Worm (Caenorhabditis elegans) whole organism, mixed stage, embryonic: Measurements from ENCODE around the gene Y68A4A.10.

Experiments used
- ceh-39 ChIP-seq: fragments of 150-350 bp; optimal IDR thresholded peaks from 2 replicates; lab custom pipeline; 2014; ENCODE audit warnings: missing biosample characterization, missing genetic modification characterization
- nhr-12 ChIP-seq: fragments of 150-350 bp; optimal IDR thresholded peaks from 2 replicates; lab custom pipeline; 2014; ENCODE audit warnings: missing biosample characterization, missing genetic modification characterization

DNA sequence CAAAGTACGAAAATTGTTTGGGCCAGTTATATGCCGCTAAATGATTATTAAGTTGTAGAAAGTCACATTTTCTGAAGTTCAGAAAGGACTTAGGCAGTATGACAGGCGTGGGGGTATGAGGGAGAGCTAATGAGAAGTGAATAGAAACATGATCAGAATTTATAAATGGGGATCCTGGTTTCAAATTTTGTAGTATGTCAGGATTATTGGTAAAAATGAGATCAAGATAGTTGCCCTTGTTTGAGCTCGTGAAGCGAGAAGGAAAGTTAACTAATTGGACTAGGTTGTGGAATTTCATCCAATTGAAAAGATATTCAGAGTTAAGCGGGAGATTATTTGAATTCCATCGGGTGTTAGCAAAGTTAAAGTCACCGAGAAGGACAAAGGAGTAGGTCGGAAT is 30.5 kb downstream of the Y68A4A.10 start:
- TF ChIP-seq nhr-12 (tag; lab: Kevin White, UChicago) (no peak), ceh-39 (tag; lab: Kevin White, UChicago) (no peak)
